Fruit fly (Drosophila melanogaster) whole organism, adult: Measurements from ENCODE around the gene CG3097.

Source experiments
- CG11617 ChIP-seq: fragments of 200-800 bp; sonication (Bioruptor generic); optimal IDR thresholded peaks from 2 replicates; lab custom pipeline; 2017; ENCODE audit warnings: mild to moderate bottlenecking, missing biosample characterization, missing genetic modification reagents, missing genetic modification characterization
- CG12768 ChIP-seq: fragments of 200-800 bp; sonication (Bioruptor generic); optimal IDR thresholded peaks from 2 replicates; lab custom pipeline; 2017; ENCODE audit warnings: missing biosample characterization, missing genetic modification characterization, mild to moderate bottlenecking, moderate library complexity, missing genetic modification reagents
- CG14711 ChIP-seq: fragments of 200-800 bp; sonication (Bioruptor generic); optimal IDR thresholded peaks from 2 replicates; lab custom pipeline; 2018; ENCODE audit warnings: missing biosample characterization, mild to moderate bottlenecking, missing genetic modification characterization, moderate library complexity
- CG1620 ChIP-seq: fragments of 200-800 bp; sonication (Bioruptor generic); optimal IDR thresholded peaks from 2 replicates; lab custom pipeline; 2016; ENCODE audit warnings: missing biosample characterization, missing genetic modification characterization
- CG33017 ChIP-seq: fragments of 200-800 bp; sonication (Bioruptor generic); optimal IDR thresholded peaks from 2 replicates; lab custom pipeline; 2018; ENCODE audit warnings: missing biosample characterization, mild to moderate bottlenecking, missing genetic modification characterization, moderate library complexity
- CG5204 ChIP-seq: fragments of 200-800 bp; sonication (Bioruptor generic); optimal IDR thresholded peaks from 2 replicates; lab custom pipeline; 2016; ENCODE audit warnings: missing biosample characterization, missing genetic modification characterization
- CG7045 ChIP-seq: fragments of 200-800 bp; sonication (Bioruptor generic); optimal IDR thresholded peaks from 2 replicates; lab custom pipeline; 2017; ENCODE audit warnings: missing biosample characterization, mild to moderate bottlenecking, missing genetic modification characterization
- CG7101 ChIP-seq: fragments of 200-800 bp; sonication (Bioruptor generic); optimal IDR thresholded peaks from 2 replicates; lab custom pipeline; 2018; ENCODE audit warnings: missing biosample characterization, mild to moderate bottlenecking, missing genetic modification characterization, moderate library complexity
- Clk ChIP-seq: fragments of 200-800 bp; sonication (Bioruptor generic); optimal IDR thresholded peaks from 2 replicates; lab custom pipeline; 2017; ENCODE audit warnings: missing biosample characterization, missing genetic modification characterization
- Crg-1 ChIP-seq: fragments of 200-800 bp; sonication (Bioruptor generic); optimal IDR thresholded peaks from 2 replicates; lab custom pipeline; 2016; ENCODE audit warnings: missing biosample characterization, missing genetic modification characterization
- Hr96 ChIP-seq: fragments of 200-800 bp; sonication (Bioruptor generic); optimal IDR thresholded peaks from 2 replicates; lab custom pipeline; 2016; ENCODE audit warnings: missing biosample characterization, missing genetic modification characterization
- Mnt ChIP-seq: fragments of 200-800 bp; sonication (Bioruptor generic); optimal IDR thresholded peaks from 2 replicates; lab custom pipeline; 2016; ENCODE audit warnings: missing biosample characterization, mild to moderate bottlenecking, missing genetic modification characterization
- bab1 ChIP-seq: fragments of 200-800 bp; sonication (Bioruptor generic); optimal IDR thresholded peaks from 3 replicates; lab custom pipeline; 2019; ENCODE audit warnings: missing biosample characterization, mild to moderate bottlenecking, missing genetic modification characterization, moderate library complexity
- cic ChIP-seq: fragments of 200-800 bp; sonication (Bioruptor generic); optimal IDR thresholded peaks from 2 replicates; lab custom pipeline; 2017; ENCODE audit warnings: missing biosample characterization, mild to moderate bottlenecking, missing genetic modification characterization, moderate library complexity
- cnc ChIP-seq, 2 experiments: fragments of >200 bp; optimal IDR thresholded peaks; 2 replicates each; lab custom pipeline; 2017
- kay ChIP-seq: fragments of 200-800 bp; sonication (Bioruptor generic); peaks from one replicate; lab custom pipeline; 2016; ENCODE audit warnings: missing biosample characterization, missing genetic modification characterization, borderline replicate concordance
- ovo ChIP-seq: fragments of 200-800 bp; sonication (Bioruptor generic); optimal IDR thresholded peaks from 2 replicates; lab custom pipeline; 2016; ENCODE audit warnings: missing biosample characterization, missing genetic modification characterization
- pad ChIP-seq: fragments of 200-800 bp; sonication (Bioruptor generic); optimal IDR thresholded peaks from 3 replicates; lab custom pipeline; 2017; ENCODE audit warnings: missing biosample characterization, missing genetic modification characterization, mild to moderate bottlenecking, moderate library complexity, missing genetic modification reagents
- tj ChIP-seq: fragments of 200-800 bp; sonication (Bioruptor generic); optimal IDR thresholded peaks from 3 replicates; lab custom pipeline; 2017; ENCODE audit warnings: missing biosample characterization, mild to moderate bottlenecking, missing genetic modification characterization, moderate library complexity
- toe ChIP-seq: fragments of 200-800 bp; sonication (Bioruptor generic); optimal IDR thresholded peaks from 2 replicates; lab custom pipeline; 2016; ENCODE audit warnings: missing biosample characterization, missing genetic modification characterization

The CG3097 gene

dm6 chrX:5741625-5742024 is 29.0 kb downstream of the CG3097 start:
- TF ChIP-seq ovo (GFP tag; lab: Kevin White, UChicago) (no peak), Crg-1 (GFP tag; lab: Kevin White, UChicago) (no peak), CG33017 (tag; lab: Kevin White, UChicago) (no peak), CG7101 (tag; lab: Kevin White, UChicago) (no peak), kay (GFP tag; lab: Kevin White, UChicago) (no peak), CG12768 (GFP tag; lab: Kevin White, UChicago) (no peak), CG1620 (no peak), tj (GFP tag; lab: Kevin White, UChicago) (no peak), CG7045 (GFP tag; lab: Kevin White, UChicago) (no peak), Clk (no peak), CG14711 (tag; lab: Kevin White, UChicago) (no peak), toe (no peak), cic (GFP tag; lab: Kevin White, UChicago) (no peak), Hr96 (GFP tag; lab: Kevin White, UChicago) (no peak), bab1 (GFP tag; lab: Kevin White, UChicago) (no peak), cnc (optimal IDR thresholded peaks at IDR 0.05; lab: Kevin White, UChicago) (no peak), pad (no peak), Mnt (no peak), CG5204 (GFP tag; lab: Kevin White, UChicago) (no peak)

dm6 chrX:5737676-5738220 is 32.8 kb downstream of the CG3097 start, which contains the start of gene Snx27:
Gene Snx27, minus strand, starts transcription at chrX:5738031.
- TF ChIP-seq toe (no peak), cic (GFP tag; lab: Kevin White, UChicago) (peak; percentile 33), CG14711 (tag; lab: Kevin White, UChicago) (peak; percentile 41), cnc (optimal IDR thresholded peaks at IDR 0.05; lab: Kevin White, UChicago) (no peak), pad (peak; percentile 34), CG12768 (GFP tag; lab: Kevin White, UChicago) (peak; percentile 19), CG1620 (peak; percentile 76), CG5204 (GFP tag; lab: Kevin White, UChicago) (no peak), CG7045 (GFP tag; lab: Kevin White, UChicago) (no peak), CG7101 (tag; lab: Kevin White, UChicago) (peak; percentile 70), CG11617 (peak; percentile 35), bab1 (GFP tag; lab: Kevin White, UChicago) (peak; percentile 84), Crg-1 (GFP tag; lab: Kevin White, UChicago) (peak; percentile 72), Hr96 (GFP tag; lab: Kevin White, UChicago) (no peak), kay (GFP tag; lab: Kevin White, UChicago) (no peak), Mnt (peak; percentile 69), CG33017 (tag; lab: Kevin White, UChicago) (no peak), ovo (GFP tag; lab: Kevin White, UChicago) (peak; percentile 81)

dm6 chrX:5737157-5737556 is 33.4 kb downstream of the CG3097 start:
- TF ChIP-seq CG5204 (GFP tag; lab: Kevin White, UChicago) = no peak
- no peak for TF ChIP-seq Clk
- TF ChIP-seq CG12768 (GFP tag; lab: Kevin White, UChicago) = no peak
- TF ChIP-seq CG11617 = no peak
- TF ChIP-seq kay (GFP tag; lab: Kevin White, UChicago) = no peak
- no peak for TF ChIP-seq cnc (optimal IDR thresholded peaks at IDR 0.05; lab: Kevin White, UChicago)
- peak; percentile 4 for TF ChIP-seq CG14711 (tag; lab: Kevin White, UChicago)
- peak; percentile 17 for TF ChIP-seq CG7045 (GFP tag; lab: Kevin White, UChicago)
- TF ChIP-seq CG7101 (tag; lab: Kevin White, UChicago) = no peak
- TF ChIP-seq CG1620 = no peak
- TF ChIP-seq Mnt = no peak
- no peak for TF ChIP-seq toe
- TF ChIP-seq ovo (GFP tag; lab: Kevin White, UChicago) = no peak
- no peak for TF ChIP-seq bab1 (GFP tag; lab: Kevin White, UChicago)
- no peak for TF ChIP-seq Hr96 (GFP tag; lab: Kevin White, UChicago)
- peak; percentile 87 for TF ChIP-seq tj (GFP tag; lab: Kevin White, UChicago)
- TF ChIP-seq Crg-1 (GFP tag; lab: Kevin White, UChicago) = no peak
- TF ChIP-seq pad = peak; percentile 19
- TF ChIP-seq CG33017 (tag; lab: Kevin White, UChicago) = no peak
- peak; percentile 11 for TF ChIP-seq cic (GFP tag; lab: Kevin White, UChicago)

dm6 chrX:5735268-5735941 is 35.2 kb downstream of the CG3097 start:
- TF ChIP-seq Hr96 (GFP tag; lab: Kevin White, UChicago) (peak; percentile 86), pad (peak; percentile 81), CG11617 (peak; percentile 88), bab1 (GFP tag; lab: Kevin White, UChicago) (peak; percentile 99), ovo (GFP tag; lab: Kevin White, UChicago) (no peak), Mnt (peak; percentile 88), CG1620 (peak; percentile 85), toe (peak; percentile 73), Crg-1 (GFP tag; lab: Kevin White, UChicago) (peak; percentile 83), CG12768 (GFP tag; lab: Kevin White, UChicago) (peak; percentile 65), Clk (peak; percentile 20), cic (GFP tag; lab: Kevin White, UChicago) (peak; percentile 7), CG33017 (tag; lab: Kevin White, UChicago) (peak; percentile 95), CG7045 (GFP tag; lab: Kevin White, UChicago) (peak; percentile 77), cnc (optimal IDR thresholded peaks at IDR 0.05; lab: Kevin White, UChicago) (no peak), CG14711 (tag; lab: Kevin White, UChicago) (peak; percentile 95), CG7101 (tag; lab: Kevin White, UChicago) (peak; percentile 97), kay (GFP tag; lab: Kevin White, UChicago) (no peak), CG5204 (GFP tag; lab: Kevin White, UChicago) (peak; percentile 77), tj (GFP tag; lab: Kevin White, UChicago) (peak; percentile 82)

- no peak for TF ChIP-seq toe
- no peak for TF ChIP-seq CG5204 (GFP tag; lab: Kevin White, UChicago)
- TF ChIP-seq Mnt = no peak
Observed at dm6 chrX:5732440-5732839, 38.1 kb downstream of the CG3097 start, which contains the start of gene CG15773. Gene CG15773, plus strand, starts transcription at chrX:5732740.
